Fruit fly (Drosophila melanogaster): ENCODE results near the gene PICK1.
A peak's percentile ranks its signal among the peaks of the same experiment; 100 is the strongest.

Gene PICK1

DNA sequence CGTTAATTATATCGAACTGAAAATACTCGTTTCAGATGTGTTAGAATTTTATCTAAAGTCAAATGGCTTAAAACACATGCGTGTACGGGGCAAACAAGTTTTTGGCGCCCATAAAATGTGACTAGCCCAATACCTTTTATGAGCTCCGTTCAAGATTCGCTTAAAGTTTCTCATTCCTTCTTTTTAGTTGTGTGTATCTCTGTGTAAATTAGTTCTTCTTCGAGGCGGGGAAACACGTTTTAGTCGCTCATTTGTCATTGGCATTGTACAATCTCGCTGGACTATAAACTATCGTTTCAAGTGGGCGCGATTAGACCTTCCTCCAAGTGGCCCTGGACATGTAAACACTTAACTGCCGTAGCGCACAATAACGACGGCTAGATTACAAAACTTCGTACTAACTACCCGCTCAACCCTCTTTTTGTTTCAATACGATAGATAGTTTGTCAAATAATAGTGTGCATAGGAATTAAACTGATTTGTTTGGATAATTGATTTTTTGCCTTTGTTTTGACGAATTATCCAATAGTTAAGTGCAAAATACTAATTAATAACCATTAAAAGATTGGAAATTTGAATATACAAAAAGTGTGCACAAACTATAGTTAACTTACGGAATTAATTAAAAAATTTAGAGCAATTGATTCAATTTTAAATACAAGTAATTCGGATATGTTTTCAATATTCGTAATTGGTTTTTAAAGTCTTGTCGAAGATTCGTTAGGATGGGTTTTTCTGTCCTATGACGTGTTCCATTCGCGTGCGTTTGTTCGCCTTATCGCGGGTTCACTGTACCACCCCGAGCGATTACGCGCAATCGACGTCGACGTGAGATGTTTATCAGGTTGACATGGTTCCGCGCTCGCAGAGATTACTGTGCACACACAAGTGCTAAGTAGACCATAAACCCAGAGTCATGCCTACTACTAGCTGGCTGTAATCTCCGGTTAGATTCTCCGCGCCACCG, 25.9 kb downstream of the PICK1 start (continued):
- TF ChIP-seq CG4617 (GFP tag; optimal IDR thresholded peaks at IDR 0.05; ENCODE audit: borderline replicate concordance): no peak
- TF ChIP-seq Rx (GFP tag; IDR thresholded peaks at IDR 0.05): peak; percentile 26; the same call in 1 of the 2 replicates
- peak; percentile 35 for TF ChIP-seq Deaf1 (tag; optimal IDR thresholded peaks at IDR 0.05)
- no peak for TF ChIP-seq CG2129 (GFP tag; IDR thresholded peaks at IDR 0.05; ENCODE audit: partially characterized antibody)
- TF ChIP-seq CG5953 (GFP tag; IDR thresholded peaks at IDR 0.05): no peak
- TF ChIP-seq CG12155 (GFP tag; optimal IDR thresholded peaks at IDR 0.05): no peak
- TF ChIP-seq pum (GFP tag; optimal IDR thresholded peaks at IDR 0.05): peak; percentile 17
- TF ChIP-seq Mes4 (GFP tag; optimal IDR thresholded peaks at IDR 0.05): no peak
- peak; percentile 57 for TF ChIP-seq dmrt99B (tag; optimal IDR thresholded peaks at IDR 0.05)
- no peak for TF ChIP-seq Scr (GFP tag; IDR thresholded peaks at IDR 0.05; ENCODE audit: partially characterized antibody)
- TF ChIP-seq sens-2 (GFP tag; IDR thresholded peaks at IDR 0.05): peak; percentile 69; the same call in 1 of the 2 replicates
- no peak for TF ChIP-seq pb (GFP tag; optimal IDR thresholded peaks at IDR 0.05)
- peak; percentile 8 for TF ChIP-seq CG6765 (GFP tag; optimal IDR thresholded peaks at IDR 0.05)
- no peak for TF ChIP-seq br (optimal IDR thresholded peaks at IDR 0.05)
- no peak for TF ChIP-seq wor (GFP tag; IDR thresholded peaks at IDR 0.05)
- TF ChIP-seq CG6175 (GFP tag; IDR thresholded peaks at IDR 0.05): no peak
- TF ChIP-seq CG10274 (GFP tag; optimal IDR thresholded peaks at IDR 0.05): no peak
- TF ChIP-seq CG7745 (tag; optimal IDR thresholded peaks at IDR 0.05): no peak
- no peak for TF ChIP-seq Fer2 (tag; optimal IDR thresholded peaks at IDR 0.05)
- TF ChIP-seq B-H1 (GFP tag; IDR thresholded peaks at IDR 0.05): peak; percentile 51; the same call in 2 of the 3 replicates
- TF ChIP-seq gt (GFP tag; IDR thresholded peaks at IDR 0.05): no peak
- 0 out of 2 replicates have a peak, but pooled peaks have one; percentile 7 for TF ChIP-seq H2.0 (GFP tag; IDR thresholded peaks at IDR 0.05)
- peak; percentile 60 for TF ChIP-seq ara (GFP tag; IDR thresholded peaks at IDR 0.05)
- TF ChIP-seq CG13424 (tag; optimal IDR thresholded peaks at IDR 0.05): peak; percentile 42
- no peak for TF ChIP-seq CG11723 (GFP tag; optimal IDR thresholded peaks at IDR 0.05)
- TF ChIP-seq D (optimal IDR thresholded peaks at IDR 0.05): no peak
- peak; percentile 16 for TF ChIP-seq D (GFP tag; optimal IDR thresholded peaks at IDR 0.05)
- TF ChIP-seq HmgD (GFP tag; optimal IDR thresholded peaks at IDR 0.05): no peak
- TF ChIP-seq CG6654 (GFP tag; optimal IDR thresholded peaks at IDR 0.05): no peak
- no peak for TF ChIP-seq Dp (GFP tag; optimal IDR thresholded peaks at IDR 0.05)
- TF ChIP-seq slbo (GFP tag; IDR thresholded peaks at IDR 0.05): peak; percentile 62
- peak; percentile 60 for TF ChIP-seq sob (GFP tag; IDR thresholded peaks at IDR 0.05)
- no peak for TF ChIP-seq tx (GFP tag; optimal IDR thresholded peaks at IDR 0.05)
- TF ChIP-seq Hr78 (GFP tag; optimal IDR thresholded peaks at IDR 0.05): no peak
- no peak for TF ChIP-seq NC2β (GFP tag; optimal IDR thresholded peaks at IDR 0.05)
- TF ChIP-seq CG2678 (tag; optimal IDR thresholded peaks at IDR 0.05): peak; percentile 78
- no peak for TF ChIP-seq lbe (GFP tag; optimal IDR thresholded peaks at IDR 0.05)
- peak; percentile 16; the same call in 1 of the 2 replicates for TF ChIP-seq wdn (GFP tag; IDR thresholded peaks at IDR 0.05)
- TF ChIP-seq zf30C (GFP tag; optimal IDR thresholded peaks at IDR 0.05): no peak
- peak; percentile 70 for TF ChIP-seq CG3281 (GFP tag; optimal IDR thresholded peaks at IDR 0.05)
- peak; percentile 58 for TF ChIP-seq gem (tag; optimal IDR thresholded peaks at IDR 0.05)
- TF ChIP-seq Nf-YC (tag; optimal IDR thresholded peaks at IDR 0.05): peak; percentile 54
- TF ChIP-seq Stat92E (GFP tag; optimal IDR thresholded peaks at IDR 0.05): no peak
- TF ChIP-seq YL-1 (GFP tag; optimal IDR thresholded peaks at IDR 0.05): no peak
- no peak for TF ChIP-seq cg (GFP tag; optimal IDR thresholded peaks at IDR 0.05)
- TF ChIP-seq chif (GFP tag; optimal IDR thresholded peaks at IDR 0.05): no peak
- TF ChIP-seq CG6689 (GFP tag; IDR thresholded peaks at IDR 0.05): peak; percentile 80
- TF ChIP-seq CG9215 (GFP tag; IDR thresholded peaks at IDR 0.05): peak; percentile 69
- no peak for TF ChIP-seq sim (GFP tag; IDR thresholded peaks at IDR 0.05)
